Worm (Caenorhabditis elegans): Measurements from ENCODE around the gene C45E5.1.

Gene C45E5.1

ce11 chrIV:5780234-5780788 lies 36.1 kb downstream of the C45E5.1 start:
- TF ChIP-seq B0310.2 (tag; optimal IDR thresholded peaks at IDR 0.05): no peak
- no peak for TF ChIP-seq pes-1 (GFP tag; IDR thresholded peaks at IDR 0.05)
- no peak for TF ChIP-seq ceh-36 (tag; optimal IDR thresholded peaks at IDR 0.05)
- no peak for TF ChIP-seq hmbx-1 (tag; optimal IDR thresholded peaks at IDR 0.05)
- no peak for TF ChIP-seq flt-1 (GFP tag; IDR thresholded peaks at IDR 0.05)
- no peak for TF ChIP-seq ceh-13 (GFP tag; optimal IDR thresholded peaks at IDR 0.05)
- no peak for TF ChIP-seq tra-4 (tag; optimal IDR thresholded peaks at IDR 0.05)
- no peak for TF ChIP-seq tbx-37 (GFP tag; conservative IDR thresholded peaks at IDR 0.05)
- no peak for TF ChIP-seq tbx-11 (GFP tag; IDR thresholded peaks at IDR 0.05)
- no peak for TF ChIP-seq scrt-1 (GFP tag; IDR thresholded peaks at IDR 0.05)
- TF ChIP-seq hnd-1 (tag; optimal IDR thresholded peaks at IDR 0.05): no peak
- no peak for TF ChIP-seq sea-1 (GFP tag; conservative IDR thresholded peaks at IDR 0.05)
- TF ChIP-seq hmg-4 (GFP tag; optimal IDR thresholded peaks at IDR 0.05): no peak
- TF ChIP-seq F13C5.2 (tag; optimal IDR thresholded peaks at IDR 0.05): no peak
- no peak for TF ChIP-seq aly-1 (tag; optimal IDR thresholded peaks at IDR 0.05)
- TF ChIP-seq ets-7 (tag; optimal IDR thresholded peaks at IDR 0.05): no peak

ce11 chrIV:5783675-5784074 lies 39.5 kb downstream of the C45E5.1 start:
- TF ChIP-seq ceh-36 (tag; optimal IDR thresholded peaks at IDR 0.05) (no peak), ets-7 (tag; optimal IDR thresholded peaks at IDR 0.05) (no peak), scrt-1 (GFP tag; IDR thresholded peaks at IDR 0.05) (no peak), B0310.2 (tag; optimal IDR thresholded peaks at IDR 0.05) (no peak), hnd-1 (tag; optimal IDR thresholded peaks at IDR 0.05) (no peak), hmg-4 (GFP tag; optimal IDR thresholded peaks at IDR 0.05) (no peak), tra-4 (tag; optimal IDR thresholded peaks at IDR 0.05) (no peak), ceh-13 (GFP tag; optimal IDR thresholded peaks at IDR 0.05) (no peak), ama-1 (optimal IDR thresholded peaks at IDR 0.05) (no peak), hmbx-1 (tag; optimal IDR thresholded peaks at IDR 0.05) (no peak), tbx-37 (GFP tag; conservative IDR thresholded peaks at IDR 0.05) (no peak), aly-1 (tag; optimal IDR thresholded peaks at IDR 0.05) (no peak), sea-1 (GFP tag; conservative IDR thresholded peaks at IDR 0.05) (no peak), tbx-11 (GFP tag; IDR thresholded peaks at IDR 0.05) (no peak), flt-1 (GFP tag; IDR thresholded peaks at IDR 0.05) (no peak), F13C5.2 (tag; optimal IDR thresholded peaks at IDR 0.05) (no peak)

- no peak for TF ChIP-seq scrt-1 (GFP tag; IDR thresholded peaks at IDR 0.05)
- TF ChIP-seq hmbx-1 (tag; optimal IDR thresholded peaks at IDR 0.05): no peak
Observed at ce11 chrIV:5790993-5791392, 46.8 kb downstream of the C45E5.1 start, which contains the start of gene C31H1.2. C31H1.2 (plus strand) TSS chrIV:5791293.

- TF ChIP-seq hnd-1 (tag; optimal IDR thresholded peaks at IDR 0.05): no peak
- TF ChIP-seq hmbx-1 (tag; optimal IDR thresholded peaks at IDR 0.05): no peak
- no peak for TF ChIP-seq tbx-11 (GFP tag; IDR thresholded peaks at IDR 0.05)
- no peak for TF ChIP-seq ceh-36 (tag; optimal IDR thresholded peaks at IDR 0.05)
- TF ChIP-seq ama-1 (optimal IDR thresholded peaks at IDR 0.05): no peak
- no peak for TF ChIP-seq tra-4 (tag; optimal IDR thresholded peaks at IDR 0.05)
- TF ChIP-seq hmg-4 (GFP tag; optimal IDR thresholded peaks at IDR 0.05): no peak
- no peak for TF ChIP-seq pes-1 (GFP tag; IDR thresholded peaks at IDR 0.05)
- no peak for TF ChIP-seq flt-1 (GFP tag; IDR thresholded peaks at IDR 0.05)
- TF ChIP-seq B0310.2 (tag; optimal IDR thresholded peaks at IDR 0.05): no peak
- no peak for TF ChIP-seq scrt-1 (GFP tag; IDR thresholded peaks at IDR 0.05)
- no peak for TF ChIP-seq ets-7 (tag; optimal IDR thresholded peaks at IDR 0.05)
- no peak for TF ChIP-seq F13C5.2 (tag; optimal IDR thresholded peaks at IDR 0.05)
Observed at ce11 chrIV:5795495-5795894, 51.3 kb downstream of the C45E5.1 start.

ce11 chrIV:5796694-5797093 lies 52.5 kb downstream of the C45E5.1 start, which contains the start of gene C31H1.5:
C31H1.5 (minus strand) TSS chrIV:5796794.
- TF ChIP-seq scrt-1 (GFP tag; IDR thresholded peaks at IDR 0.05) (no peak), hnd-1 (tag; optimal IDR thresholded peaks at IDR 0.05) (no peak), B0310.2 (tag; optimal IDR thresholded peaks at IDR 0.05) (no peak), flt-1 (GFP tag; IDR thresholded peaks at IDR 0.05) (no peak), F13C5.2 (tag; optimal IDR thresholded peaks at IDR 0.05) (no peak), aly-1 (tag; optimal IDR thresholded peaks at IDR 0.05) (no peak), ceh-36 (tag; optimal IDR thresholded peaks at IDR 0.05) (no peak), hmg-4 (GFP tag; optimal IDR thresholded peaks at IDR 0.05) (no peak), ets-7 (tag; optimal IDR thresholded peaks at IDR 0.05) (no peak), sea-1 (GFP tag; conservative IDR thresholded peaks at IDR 0.05) (no peak), tra-4 (tag; optimal IDR thresholded peaks at IDR 0.05) (no peak), ama-1 (optimal IDR thresholded peaks at IDR 0.05) (no peak), pes-1 (GFP tag; IDR thresholded peaks at IDR 0.05) (no peak)
